Worm (Caenorhabditis elegans): ENCODE measurements around the gene T20D4.7.
A peak's percentile ranks its signal among the peaks of the same experiment; 100 is the strongest.

DNA sequence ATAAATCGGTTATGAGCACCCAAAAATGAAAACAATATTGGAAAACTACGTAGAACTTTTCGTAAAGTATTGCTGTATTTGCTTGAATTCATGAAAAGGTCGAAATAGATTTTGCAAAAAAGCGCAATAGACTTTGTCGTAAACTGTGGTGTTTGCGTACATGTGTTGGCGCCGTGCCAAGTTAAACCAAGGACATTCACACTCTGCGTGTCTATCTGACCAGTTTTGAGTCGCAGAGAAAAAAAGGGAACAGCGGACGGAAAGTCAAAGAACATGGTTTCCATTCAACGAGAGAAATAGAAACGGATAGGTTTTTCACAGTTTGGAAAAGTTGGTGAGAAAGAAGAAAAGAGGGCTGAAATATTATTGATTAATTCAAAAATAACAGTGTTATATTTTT is 17.7 kb upstream of the T20D4.7 start:
- TF ChIP-seq skn-1 (tag; optimal IDR thresholded peaks at IDR 0.05) (no peak), fos-1 (tag; optimal IDR thresholded peaks at IDR 0.05) (no peak), unc-62 (GFP tag; optimal IDR thresholded peaks at IDR 0.05 in 1 of 2) (peak in 1 of 2 experiments; percentile 67), unc-62 (tag; optimal IDR thresholded peaks at IDR 0.05) (no peak), ztf-11 (tag; optimal IDR thresholded peaks at IDR 0.05) (no peak), unc-39 (tag; optimal IDR thresholded peaks at IDR 0.05) (no peak), ZK337.2 (GFP tag; IDR thresholded peaks at IDR 0.05) (no peak)
